Fruit fly (Drosophila melanogaster): ENCODE data around the gene Eig71Ej.
A peak's percentile ranks its signal among the peaks of the same experiment; 100 is the strongest.

- TF ChIP-seq achi (GFP tag; optimal IDR thresholded peaks at IDR 0.05) (peak; percentile 12), dsx (GFP tag; optimal IDR thresholded peaks at IDR 0.05; ENCODE audit: poor library complexity, severe bottlenecking) (no peak), pdm3 (GFP tag; optimal IDR thresholded peaks at IDR 0.05) (no peak), CG6854 (GFP tag; optimal IDR thresholded peaks at IDR 0.05) (no peak), Blimp-1 (GFP tag; optimal IDR thresholded peaks at IDR 0.05) (peak; percentile 9), fd59A (GFP tag; optimal IDR thresholded peaks at IDR 0.05) (no peak), fd85E (GFP tag; optimal IDR thresholded peaks at IDR 0.05) (no peak), CG3032 (tag; optimal IDR thresholded peaks at IDR 0.05) (no peak), ss (GFP tag; optimal IDR thresholded peaks at IDR 0.05) (no peak), Eip75B (GFP tag; optimal IDR thresholded peaks at IDR 0.05) (no peak)
Measured at dm6 chr3L:15670455-15670854, 9.6 kb upstream of the Eig71Ej start.
